Fruit fly (Drosophila melanogaster) whole organism, embryonic: ENCODE data around the gene Cpsf73.

Experiments used
- Antp ChIP-seq: fragments of 200-800 bp; sonication (Bioruptor generic); optimal IDR thresholded peaks from 3 replicates; lab custom pipeline; 2016; ENCODE audit warnings: missing biosample characterization, missing genetic modification characterization
- CG10147 ChIP-seq: fragments of 200-800 bp; sonication (Bioruptor generic); optimal IDR thresholded peaks from 2 replicates; lab custom pipeline; 2019; ENCODE audit warnings: missing biosample characterization, mild to moderate bottlenecking, missing genetic modification characterization, moderate library complexity
- CG11085 ChIP-seq: fragments of 200-800 bp; sonication (Bioruptor generic); IDR thresholded peaks from 2 replicates; pipeline ENCODE4 v1.3.6; 2022; ENCODE audit warnings: missing biosample characterization, missing genetic modification characterization
- CG11695 ChIP-seq: fragments of 200-800 bp; sonication (Bioruptor generic); IDR thresholded peaks from 3 replicates; pipeline ENCODE4 v1.3.6; 2022; ENCODE audit warnings: missing biosample characterization, missing genetic modification characterization
- CG11696 ChIP-seq: fragments of 200-800 bp; sonication (Bioruptor generic); IDR thresholded peaks from 2 replicates; pipeline ENCODE4 v1.3.6; 2022; ENCODE audit warnings: missing biosample characterization, missing genetic modification characterization
- CG1233 ChIP-seq: fragments of 200-800 bp; sonication (Bioruptor generic); optimal IDR thresholded peaks from 4 replicates; lab custom pipeline; 2018; ENCODE audit warnings: missing biosample characterization, mild to moderate bottlenecking, missing genetic modification characterization
- CG15269 ChIP-seq: fragments of 200-800 bp; sonication (Bioruptor generic); optimal IDR thresholded peaks from 2 replicates; lab custom pipeline; 2018; ENCODE audit warnings: missing biosample characterization, mild to moderate bottlenecking, missing genetic modification characterization, moderate library complexity
- CG15601 ChIP-seq: fragments of 200-800 bp; sonication (Bioruptor generic); optimal IDR thresholded peaks from 3 replicates; lab custom pipeline; 2019; ENCODE audit warnings: missing biosample characterization, mild to moderate bottlenecking, missing genetic modification characterization, moderate library complexity
- CG15696 ChIP-seq: fragments of 200-800 bp; sonication (Bioruptor generic); optimal IDR thresholded peaks from 2 replicates; lab custom pipeline; 2019; ENCODE audit warnings: missing biosample characterization, mild to moderate bottlenecking, missing genetic modification characterization, moderate library complexity
- CG1602 ChIP-seq: fragments of 200-800 bp; sonication (Bioruptor generic); optimal IDR thresholded peaks from 3 replicates; lab custom pipeline; 2016; ENCODE audit warnings: missing biosample characterization, missing genetic modification characterization
- CG16863 ChIP-seq: fragments of 200-800 bp; sonication (Bioruptor generic); optimal IDR thresholded peaks from 3 replicates; lab custom pipeline; 2016; ENCODE audit warnings: missing biosample characterization, missing genetic modification characterization
- CG17829 ChIP-seq: fragments of 200-800 bp; optimal IDR thresholded peaks from 2 replicates; lab custom pipeline; 2019; ENCODE audit warnings: missing biosample characterization, mild to moderate bottlenecking, missing genetic modification characterization, moderate library complexity
- CG34224 ChIP-seq: fragments of 200-800 bp; sonication (Bioruptor generic); IDR thresholded peaks from 3 replicates; pipeline ENCODE4 v1.3.6; 2022; ENCODE audit warnings: missing biosample characterization, missing genetic modification characterization; ENCODE audit not compliant: partially characterized antibody
- CG4424 ChIP-seq: fragments of 200-800 bp; sonication (Bioruptor generic); optimal IDR thresholded peaks from 3 replicates; lab custom pipeline; 2016; ENCODE audit warnings: missing biosample characterization, missing genetic modification characterization
- CG4854 ChIP-seq: fragments of 200-800 bp; sonication (Bioruptor generic); optimal IDR thresholded peaks from 2 replicates; lab custom pipeline; 2016; ENCODE audit warnings: missing biosample characterization, missing genetic modification characterization, inconsistent platforms
- CG6175 ChIP-seq: fragments of 200-800 bp; sonication (Bioruptor generic); IDR thresholded peaks from 3 replicates; pipeline ENCODE4 v1.3.6; 2022; ENCODE audit warnings: missing biosample characterization, missing genetic modification characterization
- CG7556 ChIP-seq: fragments of 200-800 bp; sonication (Bioruptor generic); optimal IDR thresholded peaks from 2 replicates; lab custom pipeline; 2017; ENCODE audit warnings: missing biosample characterization, mild to moderate bottlenecking, missing genetic modification characterization
- CG7987 ChIP-seq: fragments of 200-800 bp; sonication (Bioruptor generic); optimal IDR thresholded peaks from 2 replicates; lab custom pipeline; 2018; ENCODE audit warnings: missing biosample characterization, mild to moderate bottlenecking, missing genetic modification characterization, moderate library complexity
- CG9817 ChIP-seq: fragments of 200-800 bp; sonication (Bioruptor generic); optimal IDR thresholded peaks from 2 replicates; lab custom pipeline; 2018; ENCODE audit warnings: missing biosample characterization, mild to moderate bottlenecking, missing genetic modification characterization, moderate library complexity
- CG9876 ChIP-seq: fragments of 200-800 bp; sonication (Bioruptor generic); optimal IDR thresholded peaks from 2 replicates; lab custom pipeline; 2016; ENCODE audit warnings: missing biosample characterization, missing genetic modification characterization
- CHES-1-like ChIP-seq: fragments of 200-800 bp; sonication (Bioruptor generic); optimal IDR thresholded peaks from 2 replicates; lab custom pipeline; 2016; ENCODE audit warnings: missing biosample characterization, missing genetic modification characterization
- Fer1 ChIP-seq: fragments of 200-800 bp; sonication (Bioruptor generic); optimal IDR thresholded peaks from 2 replicates; lab custom pipeline; 2017; ENCODE audit warnings: missing biosample characterization, mild to moderate bottlenecking, missing genetic modification characterization
- Meics ChIP-seq: fragments of 200-800 bp; sonication (Bioruptor generic); optimal IDR thresholded peaks from 2 replicates; lab custom pipeline; 2017; ENCODE audit warnings: missing biosample characterization, mild to moderate bottlenecking, missing genetic modification characterization
- NK7.1 ChIP-seq: fragments of 200-800 bp; sonication (Bioruptor generic); optimal IDR thresholded peaks from 3 replicates; lab custom pipeline; 2016; ENCODE audit warnings: missing biosample characterization, missing genetic modification characterization
- Oaz ChIP-seq: fragments of 200-800 bp; sonication (Bioruptor generic); IDR thresholded peaks from 2 replicates; pipeline ENCODE4 v1.3.6; 2022; ENCODE audit warnings: missing biosample characterization, missing genetic modification characterization
- Ravus ChIP-seq: fragments of 200-800 bp; sonication (Bioruptor generic); IDR thresholded peaks from 2 replicates; pipeline ENCODE4 v1.3.6; 2022; ENCODE audit warnings: missing biosample characterization, missing genetic modification characterization
- Six4 ChIP-seq: fragments of 200-800 bp; sonication (Bioruptor generic); optimal IDR thresholded peaks from 2 replicates; lab custom pipeline; 2016; ENCODE audit warnings: missing biosample characterization, missing genetic modification characterization
- cato ChIP-seq: fragments of 200-800 bp; sonication (Bioruptor generic); optimal IDR thresholded peaks from 2 replicates; lab custom pipeline; 2016; ENCODE audit warnings: missing biosample characterization, missing genetic modification characterization, borderline replicate concordance
- dan ChIP-seq: fragments of 200-800 bp; sonication (Bioruptor generic); IDR thresholded peaks from 2 replicates; pipeline ENCODE4 v1.3.6; 2022; ENCODE audit warnings: missing biosample characterization, missing genetic modification characterization
- exex ChIP-seq: fragments of 200-800 bp; sonication (Bioruptor generic); optimal IDR thresholded peaks from 4 replicates; lab custom pipeline; 2018; ENCODE audit warnings: missing biosample characterization, mild to moderate bottlenecking, missing genetic modification characterization, moderate library complexity
- eyg ChIP-seq: fragments of 200-800 bp; sonication (Bioruptor generic); optimal IDR thresholded peaks from 3 replicates; lab custom pipeline; 2016; ENCODE audit warnings: missing biosample characterization, missing genetic modification characterization
- fd3F ChIP-seq: fragments of 200-800 bp; sonication (Bioruptor generic); optimal IDR thresholded peaks from 2 replicates; lab custom pipeline; 2018; ENCODE audit warnings: missing biosample characterization, mild to moderate bottlenecking, missing genetic modification characterization, moderate library complexity
- gsb-n ChIP-seq: fragments of 200-800 bp; sonication (Bioruptor generic); optimal IDR thresholded peaks from 3 replicates; lab custom pipeline; 2018; ENCODE audit warnings: missing biosample characterization, mild to moderate bottlenecking, missing genetic modification characterization
- jing ChIP-seq: fragments of 200-800 bp; sonication (Bioruptor generic); optimal IDR thresholded peaks from 2 replicates; lab custom pipeline; 2018; ENCODE audit warnings: missing biosample characterization, mild to moderate bottlenecking, missing genetic modification characterization
- org-1 ChIP-seq: fragments of 200-800 bp; sonication (Bioruptor generic); optimal IDR thresholded peaks from 2 replicates; lab custom pipeline; 2017; ENCODE audit warnings: missing biosample characterization, missing genetic modification characterization
- pum ChIP-seq: fragments of 200-800 bp; sonication (Bioruptor generic); optimal IDR thresholded peaks from 2 replicates; lab custom pipeline; 2016; ENCODE audit warnings: missing biosample characterization, missing genetic modification characterization
- ranshi ChIP-seq: fragments of 200-800 bp; sonication (Bioruptor generic); IDR thresholded peaks from 2 replicates; pipeline ENCODE4 v1.3.6; 2022; ENCODE audit warnings: missing biosample characterization, missing genetic modification characterization
- run ChIP-seq: fragments of 200-800 bp; sonication (Bioruptor generic); optimal IDR thresholded peaks from 3 replicates; lab custom pipeline; 2018; ENCODE audit warnings: missing biosample characterization, mild to moderate bottlenecking, missing genetic modification characterization
- sc ChIP-seq, 3 experiments: fragments of >200 bp in 2 of 3; fragments of 200-800 bp in 1 of 3; sonication (Bioruptor generic) in 1 of 3; optimal IDR thresholded peaks; 2 replicates in 2 of 3; 3 replicates in 1 of 3; lab custom pipeline; 2017; ENCODE audit warnings: mild to moderate bottlenecking in 1 of 3, missing biosample characterization in 1 of 3, missing genetic modification characterization in 1 of 3, missing genetic modification reagents in 1 of 3
- sd ChIP-seq: fragments of 200-800 bp; sonication (Bioruptor generic); optimal IDR thresholded peaks from 3 replicates; lab custom pipeline; 2018; ENCODE audit warnings: missing biosample characterization, mild to moderate bottlenecking, missing genetic modification characterization, moderate library complexity
- tin ChIP-seq: fragments of 200-800 bp; sonication (Bioruptor generic); optimal IDR thresholded peaks from 3 replicates; lab custom pipeline; 2016; ENCODE audit warnings: missing biosample characterization, missing genetic modification characterization
- trh ChIP-seq: fragments of 200-800 bp; sonication (Bioruptor generic); optimal IDR thresholded peaks from 2 replicates; lab custom pipeline; 2016; ENCODE audit warnings: missing biosample characterization, missing genetic modification characterization
- unpg ChIP-seq: fragments of 200-800 bp; sonication (Bioruptor generic); optimal IDR thresholded peaks from 3 replicates; lab custom pipeline; 2018; ENCODE audit warnings: missing biosample characterization, mild to moderate bottlenecking, missing genetic modification characterization, moderate library complexity
- vvl ChIP-seq: fragments of 200-800 bp; sonication (Bioruptor generic); IDR thresholded peaks from 2 replicates; pipeline ENCODE4 v1.3.6; 2022; ENCODE audit warnings: missing biosample characterization, missing genetic modification characterization
- wor ChIP-seq: fragments of 200-800 bp; sonication (Bioruptor generic); IDR thresholded peaks from 2 replicates; pipeline ENCODE4 v1.3.6; 2022; ENCODE audit warnings: missing biosample characterization, missing genetic modification characterization
- z ChIP-seq: fragments of 200-800 bp; sonication (Bioruptor generic); IDR thresholded peaks from 3 replicates; pipeline ENCODE4 v1.3.6; 2022; ENCODE audit warnings: missing biosample characterization, missing genetic modification characterization
- zfh1 ChIP-seq: fragments of 200-800 bp; sonication (Bioruptor generic); IDR thresholded peaks from 3 replicates; pipeline ENCODE4 v1.3.6; 2022; ENCODE audit warnings: missing biosample characterization, missing genetic modification characterization

Cpsf73 gene

dm6 chr3R:18671112-18671729, 7.9 kb upstream of the Cpsf73 start, which contains the start of gene CG31230 (continued):
- no peak for TF ChIP-seq CG4854 (GFP tag; lab: Kevin White, UChicago)
- TF ChIP-seq fd3F = no peak
- TF ChIP-seq Antp (GFP tag; lab: Kevin White, UChicago) = no peak
- no peak for TF ChIP-seq wor (GFP tag; lab: Robert Waterston, UW)
- TF ChIP-seq exex (tag; lab: Kevin White, UChicago) = peak; percentile 62
- TF ChIP-seq CHES-1-like = no peak
- TF ChIP-seq CG11696 = no peak
- TF ChIP-seq CG10147 (GFP tag; lab: Kevin White, UChicago) = no peak
- TF ChIP-seq sd (tag; lab: Kevin White, UChicago) = peak; percentile 94
- TF ChIP-seq z (GFP tag; lab: Robert Waterston, UW) = 0 out of 3 replicates have a peak, but pooled peaks have one; percentile 6
- TF ChIP-seq CG34224 (GFP tag; lab: Robert Waterston, UW) = no peak
- TF ChIP-seq, all 482 proteins: peak for 16

DNA sequence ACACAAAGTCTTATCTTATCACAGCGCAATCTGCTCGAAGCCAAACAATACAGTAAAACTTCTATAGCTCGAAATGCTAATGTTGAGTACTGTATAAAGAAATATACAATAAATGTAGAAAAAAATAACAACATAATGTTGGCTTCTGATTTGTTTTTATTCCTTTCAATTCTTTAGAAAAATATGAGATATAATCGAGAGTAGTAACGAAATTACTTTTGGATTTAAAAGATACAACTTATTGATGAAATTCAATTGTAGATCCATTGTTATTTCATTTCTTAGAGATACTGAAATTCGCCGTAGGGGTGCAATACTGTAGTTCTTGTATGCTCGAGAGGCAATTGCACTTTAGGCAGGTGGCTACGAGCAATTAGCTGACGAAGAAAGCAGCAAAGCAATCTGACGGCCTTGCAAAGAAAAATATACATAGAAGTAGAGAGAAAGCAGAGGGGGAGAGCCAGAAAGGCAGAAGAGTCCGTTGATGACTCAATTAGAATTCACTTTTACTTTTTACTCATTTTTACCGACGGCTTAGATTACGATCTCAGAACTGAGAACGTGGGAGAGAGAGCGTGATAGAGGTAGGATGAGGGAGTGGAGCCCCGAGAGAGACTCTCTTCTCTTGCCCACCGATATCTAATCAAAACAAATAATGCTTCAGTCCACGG, 7.2 kb upstream of the Cpsf73 start:
- TF ChIP-seq Oaz (GFP tag; lab: Robert Waterston, UW) (no peak), CG15696 (peak; percentile 67), Six4 (peak; percentile 0), tin (GFP tag; lab: Kevin White, UChicago) (peak; percentile 5), run (tag; lab: Kevin White, UChicago) (peak; percentile 33), Meics (GFP tag; lab: Kevin White, UChicago) (peak; percentile 41), CG11085 (GFP tag; lab: Robert Waterston, UW) (0 out of 2 replicates have a peak, but pooled peaks have one; percentile 31), CG15601 (peak; percentile 44), sc (optimal IDR thresholded peaks at IDR 0.05; lab: Kevin White, UChicago) (no peak), sc (GFP tag; optimal IDR thresholded peaks at IDR 0.05; lab: Kevin White, UChicago) (peak; percentile 21), CG1233 (GFP tag; lab: Kevin White, UChicago) (no peak), vvl (GFP tag; lab: Robert Waterston, UW) (0 out of 2 replicates have a peak, but pooled peaks have one; percentile 19), CG16863 (GFP tag; lab: Kevin White, UChicago) (no peak), NK7.1 (GFP tag; lab: Kevin White, UChicago) (no peak), gsb-n (tag; lab: Kevin White, UChicago) (peak; percentile 65), trh (GFP tag; lab: Kevin White, UChicago) (no peak), CG11695 (GFP tag; lab: Robert Waterston, UW) (no peak; the same call in 2 of the 3 replicates), unpg (GFP tag; lab: Kevin White, UChicago) (peak; percentile 70), zfh1 (GFP tag; lab: Robert Waterston, UW) (peak; percentile 40; the same call in 1 of the 3 replicates), CG9876 (GFP tag; lab: Kevin White, UChicago) (no peak), dan (no peak), CG6175 (GFP tag; lab: Robert Waterston, UW) (no peak), ranshi (GFP tag; lab: Robert Waterston, UW) (peak; percentile 31; the same call in 1 of the 2 replicates), eyg (GFP tag; lab: Kevin White, UChicago) (no peak), jing (GFP tag; lab: Kevin White, UChicago) (no peak), CG17829 (tag; lab: Kevin White, UChicago) (peak; percentile 39), org-1 (GFP tag; lab: Kevin White, UChicago) (peak; percentile 30), Ravus (GFP tag; lab: Robert Waterston, UW) (no peak), CG7987 (no peak), CG1602 (GFP tag; lab: Kevin White, UChicago) (peak; percentile 24), CG4424 (GFP tag; lab: Kevin White, UChicago) (peak; percentile 38), cato (GFP tag; lab: Kevin White, UChicago) (no peak), pum (GFP tag; lab: Kevin White, UChicago) (peak; percentile 43), CG7556 (peak; percentile 68), CG15269 (tag; lab: Kevin White, UChicago) (peak; percentile 50), Fer1 (no peak), CG9817 (tag; lab: Kevin White, UChicago) (peak; percentile 63)
